Fruit fly (Drosophila melanogaster) whole organism, prepupa: ENCODE data around the gene CG43407.

Experiments used
- Blimp-1 ChIP-seq: fragments of 200-800 bp; sonication (Bioruptor generic); optimal IDR thresholded peaks from 3 replicates; lab custom pipeline; 2017; ENCODE audit warnings: missing biosample characterization, missing genetic modification characterization, mild to moderate bottlenecking, moderate library complexity, missing genetic modification reagents
- CG10631 ChIP-seq: fragments of 200-800 bp; sonication (Bioruptor generic); optimal IDR thresholded peaks from 2 replicates; lab custom pipeline; 2016; ENCODE audit warnings: missing biosample characterization, missing genetic modification characterization
- CG11294 ChIP-seq: fragments of 200-800 bp; sonication (Bioruptor generic); IDR thresholded peaks from 2 replicates; pipeline ENCODE4 v1.3.6; 2022; ENCODE audit warnings: missing biosample characterization, missing genetic modification characterization
- CG11762 ChIP-seq: fragments of 200-800 bp; sonication (Bioruptor generic); optimal IDR thresholded peaks from 3 replicates; lab custom pipeline; 2016; ENCODE audit warnings: missing biosample characterization, missing genetic modification characterization; ENCODE audit not compliant: insufficient read depth
- CG11902 ChIP-seq: fragments of 200-800 bp; sonication (Bioruptor generic); optimal IDR thresholded peaks from 3 replicates; lab custom pipeline; 2016; ENCODE audit warnings: missing biosample characterization, missing genetic modification characterization
- CG1621 ChIP-seq: fragments of 200-800 bp; sonication (Bioruptor generic); optimal IDR thresholded peaks from 3 replicates; lab custom pipeline; 2018; ENCODE audit warnings: missing biosample characterization, mild to moderate bottlenecking, missing genetic modification characterization
- CG3032 ChIP-seq: fragments of 200-800 bp; optimal IDR thresholded peaks from 2 replicates; lab custom pipeline; 2019; ENCODE audit warnings: missing biosample characterization, mild to moderate bottlenecking, missing genetic modification characterization, moderate library complexity
- CG31627 ChIP-seq: fragments of 200-800 bp; sonication (Bioruptor generic); optimal IDR thresholded peaks from 3 replicates; lab custom pipeline; 2016; ENCODE audit warnings: missing biosample characterization, missing genetic modification characterization
- CG32006 ChIP-seq: fragments of 200-800 bp; sonication (Bioruptor generic); optimal IDR thresholded peaks from 3 replicates; lab custom pipeline; 2017; ENCODE audit warnings: missing biosample characterization, mild to moderate bottlenecking, missing genetic modification characterization
- CG34406 ChIP-seq: fragments of 200-800 bp; sonication (Bioruptor generic); optimal IDR thresholded peaks from 3 replicates; lab custom pipeline; 2016; ENCODE audit warnings: missing biosample characterization, missing genetic modification characterization
- CG3919 ChIP-seq: fragments of 200-800 bp; sonication (Bioruptor generic); optimal IDR thresholded peaks from 3 replicates; lab custom pipeline; 2016; ENCODE audit warnings: missing biosample characterization, missing genetic modification characterization
- CG4318 ChIP-seq: fragments of 200-800 bp; sonication (Bioruptor generic); optimal IDR thresholded peaks from 3 replicates; lab custom pipeline; 2017; ENCODE audit warnings: missing biosample characterization, mild to moderate bottlenecking, missing genetic modification characterization
- CG6163 ChIP-seq: fragments of 200-800 bp; sonication (Bioruptor generic); IDR thresholded peaks from 3 replicates; pipeline ENCODE4 v1.3.6; 2022; ENCODE audit warnings: missing biosample characterization, missing genetic modification characterization
- CG6276 ChIP-seq: fragments of 200-800 bp; sonication (Bioruptor generic); optimal IDR thresholded peaks from 2 replicates; lab custom pipeline; 2017; ENCODE audit warnings: missing biosample characterization, mild to moderate bottlenecking, missing genetic modification characterization
- CG6792 ChIP-seq: fragments of 200-800 bp; sonication (Bioruptor generic); optimal IDR thresholded peaks from 3 replicates; lab custom pipeline; 2016; ENCODE audit warnings: missing biosample characterization, missing genetic modification characterization
- CG6808 ChIP-seq: fragments of 200-800 bp; sonication (Bioruptor generic); optimal IDR thresholded peaks from 3 replicates; lab custom pipeline; 2017; ENCODE audit warnings: missing biosample characterization, missing genetic modification characterization, mild to moderate bottlenecking, moderate library complexity, missing genetic modification reagents
- CG6854 ChIP-seq: fragments of 200-800 bp; sonication (Bioruptor generic); optimal IDR thresholded peaks from 2 replicates; lab custom pipeline; 2017; ENCODE audit warnings: missing biosample characterization, mild to moderate bottlenecking, missing genetic modification characterization
- CG7368 ChIP-seq: fragments of 200-800 bp; sonication (Bioruptor generic); optimal IDR thresholded peaks from 3 replicates; lab custom pipeline; 2016; ENCODE audit warnings: missing biosample characterization, missing genetic modification characterization
- CG8119 ChIP-seq: fragments of 200-800 bp; sonication (Bioruptor generic); IDR thresholded peaks from 3 replicates; pipeline ENCODE4 v1.3.6; 2022; ENCODE audit warnings: missing biosample characterization, missing genetic modification characterization
- CG8632 ChIP-seq: fragments of 200-800 bp; sonication (Bioruptor generic); optimal IDR thresholded peaks from 3 replicates; lab custom pipeline; 2016; ENCODE audit warnings: missing biosample characterization, missing genetic modification characterization
- CG9139 ChIP-seq: fragments of 200-800 bp; sonication (Bioruptor generic); optimal IDR thresholded peaks from 3 replicates; lab custom pipeline; 2017; ENCODE audit warnings: missing biosample characterization, mild to moderate bottlenecking, missing genetic modification characterization
- Eip78C ChIP-seq: fragments of 200-800 bp; sonication (Bioruptor generic); peaks from one replicate; lab custom pipeline; 2016; ENCODE audit warnings: missing biosample characterization, missing genetic modification characterization
- Ets21C ChIP-seq: fragments of 200-800 bp; sonication (Bioruptor generic); optimal IDR thresholded peaks from 3 replicates; lab custom pipeline; 2016; ENCODE audit warnings: missing biosample characterization, missing genetic modification characterization
- Ets96B ChIP-seq: fragments of 200-800 bp; optimal IDR thresholded peaks from 2 replicates; lab custom pipeline; 2019; ENCODE audit warnings: missing biosample characterization, mild to moderate bottlenecking, missing genetic modification characterization, moderate library complexity
- Gug ChIP-seq: fragments of 200-800 bp; sonication (Bioruptor generic); IDR thresholded peaks from 2 replicates; pipeline ENCODE4 v1.3.6; 2022; ENCODE audit warnings: missing biosample characterization, missing genetic modification characterization
- Hr38 ChIP-seq: sonication (Bioruptor generic); optimal IDR thresholded peaks from 2 replicates; lab custom pipeline; 2016; ENCODE audit warnings: missing biosample characterization, missing genetic modification characterization
- Hr39 ChIP-seq: fragments of 200-800 bp; sonication (Bioruptor generic); optimal IDR thresholded peaks from 2 replicates; lab custom pipeline; 2016; ENCODE audit warnings: missing biosample characterization, missing genetic modification characterization
- Hr4 ChIP-seq: fragments of 200-800 bp; sonication (Bioruptor generic); optimal IDR thresholded peaks from 3 replicates; lab custom pipeline; 2016; ENCODE audit warnings: missing biosample characterization, missing genetic modification characterization
- Lpt ChIP-seq: fragments of 200-800 bp; sonication (Bioruptor generic); optimal IDR thresholded peaks from 3 replicates; lab custom pipeline; 2016; ENCODE audit warnings: missing biosample characterization, missing genetic modification characterization
- Met ChIP-seq: fragments of 200-800 bp; sonication (Bioruptor generic); optimal IDR thresholded peaks from 3 replicates; lab custom pipeline; 2016; ENCODE audit warnings: missing biosample characterization, missing genetic modification characterization
- OdsH ChIP-seq: fragments of 200-800 bp; sonication (Bioruptor generic); optimal IDR thresholded peaks from 3 replicates; lab custom pipeline; 2016; ENCODE audit warnings: missing biosample characterization, missing genetic modification characterization
- Smox ChIP-seq: fragments of 200-800 bp; sonication (Bioruptor generic); optimal IDR thresholded peaks from 3 replicates; lab custom pipeline; 2016; ENCODE audit warnings: missing biosample characterization, missing genetic modification characterization
- Sox102F ChIP-seq: fragments of 200-800 bp; sonication (Bioruptor generic); optimal IDR thresholded peaks from 2 replicates; lab custom pipeline; 2016; ENCODE audit warnings: missing biosample characterization, mild to moderate bottlenecking, missing genetic modification characterization
- achi ChIP-seq: fragments of 200-800 bp; sonication (Bioruptor generic); optimal IDR thresholded peaks from 3 replicates; lab custom pipeline; 2016; ENCODE audit warnings: missing biosample characterization, missing genetic modification characterization
- acj6 ChIP-seq: fragments of 200-800 bp; sonication (Bioruptor generic); optimal IDR thresholded peaks from 3 replicates; lab custom pipeline; 2016; ENCODE audit warnings: missing biosample characterization, missing genetic modification characterization
- cyc ChIP-seq: fragments of 200-800 bp; sonication (Bioruptor generic); optimal IDR thresholded peaks from 3 replicates; lab custom pipeline; 2016; ENCODE audit warnings: missing biosample characterization, missing genetic modification characterization
- dac ChIP-seq: fragments of 200-800 bp; sonication (Bioruptor generic); optimal IDR thresholded peaks from 2 replicates; lab custom pipeline; 2017; ENCODE audit warnings: missing biosample characterization, mild to moderate bottlenecking, missing genetic modification characterization
- dsx ChIP-seq: fragments of 200-800 bp; optimal IDR thresholded peaks from 3 replicates; lab custom pipeline; 2019; ENCODE audit warnings: missing biosample characterization, mild to moderate bottlenecking, missing genetic modification characterization, moderate library complexity; ENCODE audit not compliant: poor library complexity, severe bottlenecking
- eg ChIP-seq: fragments of 200-800 bp; sonication (Bioruptor generic); IDR thresholded peaks from 3 replicates; pipeline ENCODE4 v1.3.6; 2022; ENCODE audit warnings: missing biosample characterization, missing genetic modification characterization
- esn ChIP-seq: fragments of 200-800 bp; sonication (Bioruptor generic); optimal IDR thresholded peaks from 2 replicates; lab custom pipeline; 2016; ENCODE audit warnings: missing biosample characterization, mild to moderate bottlenecking, missing genetic modification characterization, moderate library complexity
- fd59A ChIP-seq: fragments of 200-800 bp; sonication (Bioruptor generic); optimal IDR thresholded peaks from 2 replicates; lab custom pipeline; 2017; ENCODE audit warnings: missing biosample characterization, mild to moderate bottlenecking, missing genetic modification characterization, missing genetic modification reagents
- fd85E ChIP-seq: fragments of 200-800 bp; sonication (Bioruptor generic); optimal IDR thresholded peaks from 3 replicates; lab custom pipeline; 2016; ENCODE audit warnings: missing biosample characterization, missing genetic modification characterization
- fkh ChIP-seq: fragments of 200-800 bp; sonication (Bioruptor generic); optimal IDR thresholded peaks from 3 replicates; lab custom pipeline; 2017; ENCODE audit warnings: missing biosample characterization, mild to moderate bottlenecking, missing genetic modification characterization, moderate library complexity
- net ChIP-seq: fragments of 200-800 bp; sonication (Bioruptor generic); optimal IDR thresholded peaks from 3 replicates; lab custom pipeline; 2016; ENCODE audit warnings: missing biosample characterization, missing genetic modification characterization
- salr ChIP-seq, 2 experiments: fragments of 200-800 bp; sonication (Bioruptor generic); optimal IDR thresholded peaks; 3 replicates each; lab custom pipeline; 2016 to 2018; ENCODE audit warnings: missing biosample characterization in 2 of 2, missing genetic modification characterization in 2 of 2, mild to moderate bottlenecking in 1 of 2
- ss ChIP-seq, 2 experiments: fragments of 200-800 bp; sonication (Bioruptor generic); optimal IDR thresholded peaks; 2 replicates in 1 of 2; 3 replicates in 1 of 2; lab custom pipeline; 2017 to 2018; ENCODE audit warnings: mild to moderate bottlenecking in 2 of 2, missing biosample characterization in 2 of 2, missing genetic modification characterization in 2 of 2, moderate library complexity in 1 of 2
- svp ChIP-seq: fragments of 200-800 bp; sonication (Bioruptor generic); peaks from one replicate; lab custom pipeline; 2016; ENCODE audit warnings: missing biosample characterization, missing genetic modification characterization
- topi ChIP-seq: fragments of 200-800 bp; sonication (Bioruptor generic); optimal IDR thresholded peaks from 3 replicates; lab custom pipeline; 2016; ENCODE audit warnings: missing biosample characterization, missing genetic modification characterization
- vri ChIP-seq: fragments of 200-800 bp; sonication (Bioruptor generic); optimal IDR thresholded peaks from 3 replicates; lab custom pipeline; 2016; ENCODE audit warnings: missing biosample characterization, mild to moderate bottlenecking, missing genetic modification characterization

Gene CG43407

dm6 chr3L:19027172-19027571 is 26.0 kb downstream of the CG43407 start:
- no peak for TF ChIP-seq Ets96B (tag; lab: Kevin White, UChicago)
- TF ChIP-seq svp, result peak; percentile 54
- TF ChIP-seq CG32006 (GFP tag; lab: Kevin White, UChicago), result peak; percentile 12
- peak; percentile 13 for TF ChIP-seq OdsH (GFP tag; lab: Kevin White, UChicago)
- peak; percentile 17 for TF ChIP-seq Hr4
- no peak for TF ChIP-seq Met (GFP tag; lab: Kevin White, UChicago)
- TF ChIP-seq Eip78C (GFP tag; lab: Kevin White, UChicago), result peak; percentile 71

- peak; percentile 53 for TF ChIP-seq vri (GFP tag; lab: Kevin White, UChicago)
- peak; percentile 73 for TF ChIP-seq Met (GFP tag; lab: Kevin White, UChicago)
- TF ChIP-seq Ets96B (tag; lab: Kevin White, UChicago), result peak; percentile 24
- peak; percentile 29 for TF ChIP-seq Blimp-1
- peak; percentile 50 for TF ChIP-seq CG34406 (GFP tag; lab: Kevin White, UChicago)
- no peak for TF ChIP-seq Hr38 (GFP tag; lab: Kevin White, UChicago)
- TF ChIP-seq fd59A (GFP tag; lab: Kevin White, UChicago), result no peak
- TF ChIP-seq Smox (GFP tag; lab: Kevin White, UChicago), result peak; percentile 66
- peak; percentile 48 for TF ChIP-seq CG6808
- TF ChIP-seq CG1621, result peak; percentile 7
- TF ChIP-seq Hr4, result peak; percentile 40
- TF ChIP-seq Gug (GFP tag; lab: Robert Waterston, UW), result no peak
- peak; percentile 62 for TF ChIP-seq OdsH (GFP tag; lab: Kevin White, UChicago)
- peak; percentile 85 for TF ChIP-seq svp
- TF ChIP-seq ss (GFP tag; optimal IDR thresholded peaks at IDR 0.05; lab: Kevin White, UChicago), result peak in 1 of 2 experiments; percentile 33
- peak; percentile 76 for TF ChIP-seq CG31627 (GFP tag; lab: Kevin White, UChicago)
- TF ChIP-seq esn, result peak; percentile 71
- peak; percentile 43; the same call in 1 of the 3 replicates for TF ChIP-seq eg (GFP tag; lab: Robert Waterston, UW)
- TF ChIP-seq dsx (GFP tag; lab: Kevin White, UChicago), result no peak
- TF ChIP-seq CG11294, result no peak
- TF ChIP-seq acj6 (GFP tag; lab: Kevin White, UChicago), result peak; percentile 55
- no peak for TF ChIP-seq fkh (GFP tag; lab: Kevin White, UChicago)
- TF ChIP-seq achi (GFP tag; lab: Kevin White, UChicago), result peak; percentile 49
- TF ChIP-seq Hr39 (GFP tag; lab: Kevin White, UChicago), result peak; percentile 68
- TF ChIP-seq Sox102F (GFP tag; lab: Kevin White, UChicago), result peak; percentile 76
- no peak for TF ChIP-seq CG9139 (GFP tag; lab: Kevin White, UChicago)
- TF ChIP-seq CG6854 (GFP tag; lab: Kevin White, UChicago), result peak; percentile 38
- TF ChIP-seq CG32006 (GFP tag; lab: Kevin White, UChicago), result peak; percentile 50
- no peak for TF ChIP-seq CG8119
- TF ChIP-seq CG11762 (GFP tag; lab: Kevin White, UChicago), result peak; percentile 12
- TF ChIP-seq salr (GFP tag; optimal IDR thresholded peaks at IDR 0.05; lab: Kevin White, UChicago), result no peak
- peak; percentile 49 for TF ChIP-seq CG8632 (GFP tag; lab: Kevin White, UChicago)
- peak; percentile 72 for TF ChIP-seq CG3919
- no peak for TF ChIP-seq Ets21C
- no peak for TF ChIP-seq CG6276 (GFP tag; lab: Kevin White, UChicago)
- peak; percentile 77 for TF ChIP-seq cyc
- no peak for TF ChIP-seq dac
- TF ChIP-seq CG6163, result peak; percentile 79
- TF ChIP-seq CG7368, result peak; percentile 54
- TF ChIP-seq fd85E, result no peak
- TF ChIP-seq CG6792 (GFP tag; lab: Kevin White, UChicago), result peak; percentile 37
- TF ChIP-seq Lpt (GFP tag; lab: Kevin White, UChicago), result no peak
- no peak for TF ChIP-seq CG4318 (GFP tag; lab: Kevin White, UChicago)
- TF ChIP-seq CG3032 (tag; lab: Kevin White, UChicago), result peak; percentile 43
- peak; percentile 72 for TF ChIP-seq topi (GFP tag; lab: Kevin White, UChicago)
- peak; percentile 8 for TF ChIP-seq net (GFP tag; lab: Kevin White, UChicago)
- no peak for TF ChIP-seq CG11902 (GFP tag; lab: Kevin White, UChicago)
- TF ChIP-seq CG10631, result peak; percentile 5
These were observed 28.4 kb downstream of the CG43407 start for dm6 chr3L:19024800-19025199.
